Worm (Caenorhabditis elegans): Measurements from ENCODE around the gene nstp-1.

- TF ChIP-seq nhr-11 (tag; optimal IDR thresholded peaks at IDR 0.05) (no peak), ceh-28 (tag; optimal IDR thresholded peaks at IDR 0.05) (no peak), pha-4 (tag; optimal IDR thresholded peaks at IDR 0.05) (no peak), nhr-28 (tag; optimal IDR thresholded peaks at IDR 0.05) (no peak), zag-1 (tag; optimal IDR thresholded peaks at IDR 0.05) (no peak), fos-1 (tag; optimal IDR thresholded peaks at IDR 0.05) (no peak), nhr-77 (tag; optimal IDR thresholded peaks at IDR 0.05) (no peak), fkh-10 (GFP tag; optimal IDR thresholded peaks at IDR 0.05) (no peak), daf-12 (tag; optimal IDR thresholded peaks at IDR 0.05) (no peak), skn-1 (tag; optimal IDR thresholded peaks at IDR 0.05) (no peak), ama-1 (optimal IDR thresholded peaks at IDR 0.05) (no peak)
Measured at ce11 chrIV:8954126-8954525, 30.5 kb upstream of the nstp-1 start.
